Worm (Caenorhabditis elegans): ENCODE results near the gene C06E7.2.

The C06E7.2 gene

ce11 chrIV:5821997-5822396 lies 17.3 kb upstream of the C06E7.2 start:
- TF ChIP-seq unc-62 (GFP tag; optimal IDR thresholded peaks at IDR 0.05) = no peak

- no peak for TF ChIP-seq unc-62 (GFP tag; optimal IDR thresholded peaks at IDR 0.05)
Measured at ce11 chrIV:5824493-5824892, 14.8 kb upstream of the C06E7.2 start, which contains the start of gene egal-1. Gene egal-1, plus strand, starts transcription at chrIV:5824793.

ce11 chrIV:5832801-5833200 lies 6.5 kb upstream of the C06E7.2 start:
- no peak for TF ChIP-seq unc-62 (GFP tag; optimal IDR thresholded peaks at IDR 0.05)

- no peak for TF ChIP-seq unc-62 (GFP tag; optimal IDR thresholded peaks at IDR 0.05)
Measured at ce11 chrIV:5834182-5834581, 5.1 kb upstream of the C06E7.2 start.

ce11 chrIV:5842905-5843304 lies 3.6 kb downstream of the C06E7.2 start:
- TF ChIP-seq unc-62 (GFP tag; optimal IDR thresholded peaks at IDR 0.05) = no peak

ce11 chrIV:5846269-5846668 lies 7.0 kb downstream of the C06E7.2 start, which contains the start of gene sams-4:
Gene sams-4, minus strand, starts transcription at chrIV:5846369.
- no peak for TF ChIP-seq unc-62 (GFP tag; optimal IDR thresholded peaks at IDR 0.05)

ce11 chrIV:5847986-5848707 lies 8.9 kb downstream of the C06E7.2 start, which contains the start of gene sams-3:
Gene sams-3, plus strand, starts transcription at chrIV:5848657.
- TF ChIP-seq unc-62 (GFP tag; optimal IDR thresholded peaks at IDR 0.05) = no peak

- TF ChIP-seq unc-62 (GFP tag; optimal IDR thresholded peaks at IDR 0.05) = no peak
Measured at ce11 chrIV:5850765-5851377, 11.6 kb downstream of the C06E7.2 start.

ce11 chrIV:5855608-5856007 lies 16.3 kb downstream of the C06E7.2 start:
- no peak for TF ChIP-seq unc-62 (GFP tag; optimal IDR thresholded peaks at IDR 0.05)

- no peak for TF ChIP-seq unc-62 (GFP tag; optimal IDR thresholded peaks at IDR 0.05)
Measured at ce11 chrIV:5856975-5857374, 17.7 kb downstream of the C06E7.2 start.

- no peak for TF ChIP-seq unc-62 (GFP tag; optimal IDR thresholded peaks at IDR 0.05)
Measured at ce11 chrIV:5858212-5858611, 18.9 kb downstream of the C06E7.2 start.

ce11 chrIV:5859876-5860275 lies 20.6 kb downstream of the C06E7.2 start, which contains the start of gene C06E7.4:
Gene C06E7.4, minus strand, starts transcription at chrIV:5859976.
- TF ChIP-seq unc-62 (GFP tag; optimal IDR thresholded peaks at IDR 0.05) = no peak

ce11 chrIV:5860762-5861161 lies 21.5 kb downstream of the C06E7.2 start:
- TF ChIP-seq unc-62 (GFP tag; optimal IDR thresholded peaks at IDR 0.05) = no peak

ce11 chrIV:5865818-5866217 lies 26.5 kb downstream of the C06E7.2 start, which contains the start of gene spe-27:
Gene spe-27, minus strand, starts transcription at chrIV:5865918.
- TF ChIP-seq unc-62 (GFP tag; optimal IDR thresholded peaks at IDR 0.05) = no peak

- TF ChIP-seq unc-62 (GFP tag; optimal IDR thresholded peaks at IDR 0.05) = no peak
Measured at ce11 chrIV:5867189-5867588, 27.9 kb downstream of the C06E7.2 start, which contains the start of gene C06E7.88. Gene C06E7.88, minus strand, starts transcription at chrIV:5867289.

- no peak for TF ChIP-seq unc-62 (GFP tag; optimal IDR thresholded peaks at IDR 0.05)
Measured at ce11 chrIV:5869354-5869753, 30.1 kb downstream of the C06E7.2 start.

- no peak for TF ChIP-seq unc-62 (GFP tag; optimal IDR thresholded peaks at IDR 0.05)
Measured at ce11 chrIV:5870072-5870471, 30.8 kb downstream of the C06E7.2 start, which contains the start of gene srv-17. Gene srv-17, minus strand, starts transcription at chrIV:5870172.
